Fruit fly (Drosophila melanogaster): ENCODE measurements around the gene dpr2.

dpr2 gene

DNA sequence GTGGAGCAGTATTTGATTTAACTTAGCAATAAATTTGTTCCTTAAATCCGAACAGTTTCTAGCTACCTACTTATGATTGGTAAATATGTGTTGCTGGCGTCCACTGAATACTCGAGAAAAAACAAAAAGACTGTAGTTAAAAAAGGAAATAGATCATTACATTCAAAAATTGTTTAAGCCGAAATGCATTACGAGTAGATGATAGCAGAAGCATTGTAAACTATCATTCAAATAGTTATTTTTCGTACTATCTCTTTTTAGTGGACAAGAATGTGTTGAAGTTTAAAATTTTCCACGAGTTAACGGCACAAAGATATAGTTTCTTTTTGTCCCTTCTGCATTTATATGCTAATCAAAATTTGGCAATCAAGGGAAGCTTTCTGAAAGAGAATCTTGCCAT, 75.1 kb downstream of the dpr2 start, which contains the start of gene CG14071:
Gene CG14071 (minus strand): TSS at position 101 of the 400 bp plus-strand sequence.
- TF ChIP-seq Mnt (GFP tag; optimal IDR thresholded peaks at IDR 0.05) (no peak), CG33017 (tag; optimal IDR thresholded peaks at IDR 0.05) (no peak), CG11617 (GFP tag; optimal IDR thresholded peaks at IDR 0.05) (no peak), Clk (GFP tag; optimal IDR thresholded peaks at IDR 0.05) (no peak), ovo (GFP tag; optimal IDR thresholded peaks at IDR 0.05) (no peak), Hr96 (GFP tag; optimal IDR thresholded peaks at IDR 0.05) (no peak), toe (GFP tag; optimal IDR thresholded peaks at IDR 0.05) (no peak), CG1620 (GFP tag; optimal IDR thresholded peaks at IDR 0.05) (no peak), CG12768 (GFP tag; optimal IDR thresholded peaks at IDR 0.05) (no peak), Crg-1 (GFP tag; optimal IDR thresholded peaks at IDR 0.05) (no peak), tj (GFP tag; optimal IDR thresholded peaks at IDR 0.05) (no peak), CG14711 (tag; optimal IDR thresholded peaks at IDR 0.05) (no peak), kay (GFP tag; ENCODE audit: borderline replicate concordance) (no peak), bab1 (GFP tag; optimal IDR thresholded peaks at IDR 0.05) (no peak), cnc (optimal IDR thresholded peaks at IDR 0.05) (no peak), CG5204 (GFP tag; optimal IDR thresholded peaks at IDR 0.05) (no peak), pad (GFP tag; optimal IDR thresholded peaks at IDR 0.05) (no peak), CG7045 (GFP tag; optimal IDR thresholded peaks at IDR 0.05) (no peak)

- no peak for TF ChIP-seq Crg-1 (GFP tag; optimal IDR thresholded peaks at IDR 0.05)
- TF ChIP-seq pad (GFP tag; optimal IDR thresholded peaks at IDR 0.05), result no peak
- TF ChIP-seq CG1620 (GFP tag; optimal IDR thresholded peaks at IDR 0.05), result no peak
- TF ChIP-seq Mnt (GFP tag; optimal IDR thresholded peaks at IDR 0.05), result no peak
- TF ChIP-seq cic (GFP tag; optimal IDR thresholded peaks at IDR 0.05), result no peak
- no peak for TF ChIP-seq CG7045 (GFP tag; optimal IDR thresholded peaks at IDR 0.05)
- no peak for TF ChIP-seq kay (GFP tag; ENCODE audit: borderline replicate concordance)
- TF ChIP-seq Clk (GFP tag; optimal IDR thresholded peaks at IDR 0.05), result no peak
- TF ChIP-seq CG11617 (GFP tag; optimal IDR thresholded peaks at IDR 0.05), result no peak
- TF ChIP-seq Hr96 (GFP tag; optimal IDR thresholded peaks at IDR 0.05), result no peak
- no peak for TF ChIP-seq cnc (optimal IDR thresholded peaks at IDR 0.05)
Measured at dm6 chr2L:10869867-10870266, 94.1 kb downstream of the dpr2 start, which contains the start of gene CG12517. TSS of gene CG12517 (plus strand) at chr2L:10870167.

Measured in whole organism, adult.